Worm (Caenorhabditis elegans) whole organism, L4/young adult: ENCODE measurements around the gene T22E5.1.

Experiments used
- dao-5 ChIP-seq: sonication (generic microtip); optimal IDR thresholded peaks from 2 replicates; lab custom pipeline; 2016; ENCODE audit warnings: missing genotype, missing genetic modification characterization, moderate library complexity, missing compliant biosample characterization
- him-1 ChIP-seq: sonication (generic microtip); optimal IDR thresholded peaks from 2 replicates; lab custom pipeline; 2016; ENCODE audit warnings: missing genotype, missing genetic modification reagents, missing genetic modification characterization, missing compliant biosample characterization

DNA sequence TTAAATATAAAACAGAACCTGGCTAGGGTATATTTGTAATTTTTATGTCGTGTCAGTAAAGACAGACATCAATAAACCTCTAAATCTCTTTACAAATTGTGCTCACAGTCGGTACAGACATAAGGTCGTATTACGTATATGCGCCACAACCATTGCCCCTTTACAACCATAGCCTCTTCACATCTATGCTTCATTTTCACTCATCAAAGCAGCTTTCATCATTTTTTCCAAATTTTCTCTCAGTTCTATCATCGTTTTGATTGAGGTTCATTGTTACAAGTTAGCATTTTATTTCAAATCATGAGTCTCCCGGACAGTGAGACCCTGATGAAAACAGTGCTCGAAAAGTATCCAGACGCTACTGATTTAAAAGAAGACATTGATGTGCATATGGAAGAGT is 48.5 kb upstream of the T22E5.1 start, which contains the start of gene C03B1.4:
- TF ChIP-seq him-1 (tag; lab: Kevin White, UChicago) (no peak), dao-5 (tag; lab: Kevin White, UChicago) (no peak)
